Fruit fly (Drosophila melanogaster): ENCODE measurements around the gene homer.

homer gene

dm6 chr2L:6683992-6684882 is 38.9 kb downstream of the homer start, which contains the start of gene Nhe3 (continued):
- TF ChIP-seq cg (GFP tag; optimal IDR thresholded peaks at IDR 0.05) (no peak), CG14965 (GFP tag; optimal IDR thresholded peaks at IDR 0.05; ENCODE audit: borderline replicate concordance) (peak; percentile 36), trem (tag; optimal IDR thresholded peaks at IDR 0.05) (peak; percentile 73), hkb (optimal IDR thresholded peaks at IDR 0.05) (peak; percentile 34), hkb (GFP tag; IDR thresholded peaks at IDR 0.05) (peak; percentile 82), pfk (GFP tag; optimal IDR thresholded peaks at IDR 0.05) (peak; percentile 83), CG1233 (GFP tag; optimal IDR thresholded peaks at IDR 0.05) (peak; percentile 73), Sox100B (GFP tag; optimal IDR thresholded peaks at IDR 0.05) (peak; percentile 81), insv (GFP tag; optimal IDR thresholded peaks at IDR 0.05) (peak in 1 of 2 experiments; percentile 29), corto (GFP tag; optimal IDR thresholded peaks at IDR 0.05) (no peak), Bgb (GFP tag; IDR thresholded peaks at IDR 0.05; ENCODE audit: partially characterized antibody) (peak; percentile 60; the same call in 1 of the 2 replicates), da (GFP tag; optimal IDR thresholded peaks at IDR 0.05) (no peak), B-H1 (GFP tag; IDR thresholded peaks at IDR 0.05) (peak; percentile 68; the same call in 1 of the 3 replicates), tx (GFP tag; optimal IDR thresholded peaks at IDR 0.05) (peak; percentile 85), Stat92E (GFP tag; optimal IDR thresholded peaks at IDR 0.05) (peak in 1 of 3 experiments; percentile 84), CG2889 (GFP tag; IDR thresholded peaks at IDR 0.05) (peak; percentile 78; the same call in 2 of the 3 replicates), Lhr (GFP tag; optimal IDR thresholded peaks at IDR 0.05) (peak; percentile 68), CG11247 (GFP tag; IDR thresholded peaks at IDR 0.05) (peak; percentile 80), CG5245 (GFP tag; optimal IDR thresholded peaks at IDR 0.05) (peak; percentile 66), CG17912 (GFP tag; optimal IDR thresholded peaks at IDR 0.05) (no peak), Side (GFP tag; optimal IDR thresholded peaks at IDR 0.05) (peak; percentile 69), D19A (tag; optimal IDR thresholded peaks at IDR 0.05) (no peak), CG3281 (GFP tag; optimal IDR thresholded peaks at IDR 0.05) (peak; percentile 74), sqz (GFP tag; optimal IDR thresholded peaks at IDR 0.05) (peak; percentile 74), Hr78 (GFP tag; optimal IDR thresholded peaks at IDR 0.05) (peak in 1 of 2 experiments; percentile 82), Mrtf (GFP tag; IDR thresholded peaks at IDR 0.05) (peak; percentile 65; the same call in 2 of the 3 replicates), exex (tag; optimal IDR thresholded peaks at IDR 0.05) (peak; percentile 45), cas (GFP tag; IDR thresholded peaks at IDR 0.05) (0 out of 2 replicates have a peak, but pooled peaks have one; percentile 41), schlank (tag; optimal IDR thresholded peaks at IDR 0.05) (peak; percentile 43), Awh (GFP tag; IDR thresholded peaks at IDR 0.05) (peak; percentile 76), CG3163 (GFP tag; optimal IDR thresholded peaks at IDR 0.05) (peak; percentile 44), D (optimal IDR thresholded peaks at IDR 0.05) (no peak), D (GFP tag; optimal IDR thresholded peaks at IDR 0.05) (peak; percentile 66), ttk (GFP tag; IDR thresholded peaks at IDR 0.05) (peak; percentile 78), Poxn (GFP tag; IDR thresholded peaks at IDR 0.05) (peak; percentile 60), zfh2 (GFP tag; optimal IDR thresholded peaks at IDR 0.05) (peak; percentile 84), chm (GFP tag; IDR thresholded peaks at IDR 0.05) (0 out of 2 replicates have a peak, but pooled peaks have one; percentile 74), CG31388 (GFP tag; optimal IDR thresholded peaks at IDR 0.05) (peak; percentile 62), CG7745 (tag; optimal IDR thresholded peaks at IDR 0.05) (no peak), Dfd (GFP tag; optimal IDR thresholded peaks at IDR 0.05) (no peak), CG9215 (GFP tag; IDR thresholded peaks at IDR 0.05) (peak; percentile 77), h (optimal IDR thresholded peaks at IDR 0.05) (no peak), CG2678 (tag; optimal IDR thresholded peaks at IDR 0.05) (peak; percentile 82), CG6791 (GFP tag; IDR thresholded peaks at IDR 0.05; ENCODE audit: partially characterized antibody) (peak; percentile 65; the same call in 2 of the 3 replicates), CG18476 (GFP tag; optimal IDR thresholded peaks at IDR 0.05) (peak; percentile 81), Bteb2 (GFP tag; optimal IDR thresholded peaks at IDR 0.05) (peak; percentile 81), CG11504 (tag; optimal IDR thresholded peaks at IDR 0.05) (no peak), Nf-YC (tag; optimal IDR thresholded peaks at IDR 0.05) (peak; percentile 67)
